Worm (Caenorhabditis elegans) whole organism, early embryonic: ENCODE measurements around the gene tmed-12.
"Not testable (repeated sequence)": the region's sequence is repeated elsewhere in the genome, so short reads cannot be mapped to it uniquely, and the experiment has no call there.

Source experiments
- B0310.2 ChIP-seq: sonication (generic microtip); optimal IDR thresholded peaks from 2 replicates; lab custom pipeline; 2016; ENCODE audit warnings: mild to moderate bottlenecking, missing genetic modification characterization, missing compliant biosample characterization
- F13C5.2 ChIP-seq: sonication (generic microtip); optimal IDR thresholded peaks from 2 replicates; lab custom pipeline; 2017; ENCODE audit warnings: mild to moderate bottlenecking, missing genetic modification characterization, inconsistent platforms, missing compliant biosample characterization
- ama-1 ChIP-seq: fragments of 150-350 bp; optimal IDR thresholded peaks from 2 replicates; lab custom pipeline; 2014
- ets-7 ChIP-seq: sonication (generic microtip); optimal IDR thresholded peaks from 2 replicates; lab custom pipeline; 2016; ENCODE audit warnings: missing genotype, missing genetic modification characterization, missing compliant biosample characterization
- hnd-1 ChIP-seq: sonication (generic microtip); optimal IDR thresholded peaks from 2 replicates; lab custom pipeline; 2016; ENCODE audit warnings: missing genetic modification characterization, missing compliant biosample characterization
- scrt-1 ChIP-seq: fragments of 200-800 bp; sonication (Bioruptor generic); IDR thresholded peaks from 2 replicates; pipeline ENCODE4 v1.3.6; 2022; ENCODE audit warnings: missing genetic modification characterization, missing compliant biosample characterization
- tbx-37 ChIP-seq: fragments of 200-800 bp; sonication (Bioruptor generic); conservative IDR thresholded peaks from 2 replicates; pipeline ENCODE4 v1.3.6; 2022; ENCODE audit warnings: missing genetic modification reagents, missing genetic modification characterization, missing compliant biosample characterization

- not testable (repeated sequence) for TF ChIP-seq tbx-37 (GFP tag; lab: Robert Waterston, UW); ama-1 (lab: Kevin White, UChicago); scrt-1 (GFP tag; lab: Robert Waterston, UW); F13C5.2; B0310.2 (tag; lab: Kevin White, UChicago); ets-7 (tag; lab: Kevin White, UChicago); hnd-1 (tag; lab: Kevin White, UChicago)
These were observed 19.3 kb upstream of the tmed-12 start, which contains the start of the genes T08D2.6 and chkr-1 for ce11 chrX:182119-182741.
